Worm (Caenorhabditis elegans) whole organism, young adult: ENCODE data around the gene Y39G8B.5.

Source experiments
- B0035.1 ChIP-seq: sonication (generic microtip); optimal IDR thresholded peaks from 2 replicates; lab custom pipeline; 2016; ENCODE audit warnings: missing genetic modification characterization, mild to moderate bottlenecking, missing compliant biosample characterization, missing genotype, missing genetic modification reagents
- Y67H2A.10 ChIP-seq: fragments of 200-800 bp; sonication (Bioruptor generic); conservative IDR thresholded peaks from 2 replicates; pipeline ENCODE4 v1.3.6; 2022; ENCODE audit warnings: missing genetic modification reagents, missing genetic modification characterization, missing compliant biosample characterization
- bed-1 ChIP-seq: fragments of 200-800 bp; sonication (Bioruptor generic); IDR thresholded peaks from 2 replicates; pipeline ENCODE4 v1.3.6; 2022; ENCODE audit warnings: missing genetic modification reagents, missing genetic modification characterization, missing compliant biosample characterization
- ceh-58 ChIP-seq: fragments of 200-800 bp; sonication (Bioruptor generic); IDR thresholded peaks from 2 replicates; pipeline ENCODE4 v1.3.6; 2022; ENCODE audit warnings: missing genetic modification characterization, missing compliant biosample characterization
- lsy-27 ChIP-seq: sonication (generic microtip); optimal IDR thresholded peaks from 2 replicates; lab custom pipeline; 2017; ENCODE audit warnings: missing genetic modification characterization, mild to moderate bottlenecking, missing compliant biosample characterization, antibody characterized with exemption, missing genotype, borderline replicate concordance; ENCODE audit not compliant: insufficient read depth
- nhr-120 ChIP-seq: fragments of 200-800 bp; sonication (Bioruptor generic); IDR thresholded peaks from 2 replicates; pipeline ENCODE4 v1.3.6; 2022; ENCODE audit warnings: missing genetic modification characterization, missing compliant biosample characterization
- pha-4 ChIP-seq: fragments of 150-350 bp; sonication (generic microtip); optimal IDR thresholded peaks from 2 replicates; lab custom pipeline; 2014; ENCODE audit warnings: missing biosample characterization, missing genetic modification reagents, missing genetic modification characterization
- snpc-4 ChIP-seq, 5 experiments: fragments of 150-350 bp in 1 of 5; sonication (generic microtip) in 4 of 5; optimal IDR thresholded peaks; 2 replicates each; lab custom pipeline; 2014 to 2018; ENCODE audit warnings: missing genetic modification characterization in 5 of 5, missing biosample characterization in 3 of 5, antibody characterized with exemption in 2 of 5, mild to moderate bottlenecking in 2 of 5, missing compliant biosample characterization in 2 of 5, missing genotype in 2 of 5, moderate library complexity in 2 of 5, missing genetic modification reagents in 1 of 5
- ztf-22 ChIP-seq: fragments of 200-800 bp; sonication (Bioruptor generic); optimal IDR thresholded peaks from 2 replicates; lab custom pipeline; 2018; ENCODE audit warnings: mild to moderate bottlenecking, missing genetic modification characterization, moderate library complexity, missing compliant biosample characterization
- ztf-28 ChIP-seq: fragments of 200-800 bp; sonication (Bioruptor generic); IDR thresholded peaks from 2 replicates; pipeline ENCODE4 v1.3.6; 2022; ENCODE audit warnings: missing genetic modification reagents, missing genetic modification characterization, missing compliant biosample characterization

DNA sequence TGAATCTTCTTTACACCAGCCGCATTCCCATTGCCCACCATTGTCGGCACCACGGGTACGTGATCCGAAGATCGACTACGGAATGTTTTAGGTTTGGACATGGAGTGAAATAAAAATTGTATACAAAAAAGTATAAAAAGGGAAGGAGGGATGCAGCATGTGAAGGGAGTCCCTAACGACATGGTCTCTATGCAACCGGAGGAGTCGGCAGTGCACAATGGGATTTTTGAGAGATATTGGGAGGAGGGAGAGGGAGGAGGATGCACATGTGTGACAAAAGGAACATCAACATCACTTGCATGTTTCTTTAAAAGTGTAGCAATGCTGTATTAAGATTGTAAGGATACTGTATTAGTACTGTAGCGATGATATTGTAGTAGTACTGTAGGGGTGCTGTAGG, 52.1 kb downstream of the Y39G8B.5 start, which contains the start of gene W07G1.1:
- TF ChIP-seq ztf-22 (no peak), bed-1 (GFP tag; lab: Robert Waterston, UW) (no peak), lsy-27 (tag; lab: Kevin White, UChicago) (no peak), ztf-28 (GFP tag; lab: Robert Waterston, UW) (no peak), nhr-120 (GFP tag; lab: Robert Waterston, UW) (no peak), snpc-4 (GFP tag; optimal IDR thresholded peaks at IDR 0.05; lab: Kevin White, UChicago) (no peak), snpc-4 (tag; optimal IDR thresholded peaks at IDR 0.05; lab: Kevin White, UChicago) (no peak), ceh-58 (GFP tag; lab: Robert Waterston, UW) (no peak), B0035.1 (tag; lab: Kevin White, UChicago) (no peak), Y67H2A.10 (GFP tag; lab: Robert Waterston, UW) (no peak), pha-4 (no peak)
